Worm (Caenorhabditis elegans) whole organism, early embryonic: ENCODE data around the gene C50E3.9.

Experiments
- B0310.2 ChIP-seq: sonication (generic microtip); optimal IDR thresholded peaks from 2 replicates; lab custom pipeline; 2016; ENCODE audit warnings: mild to moderate bottlenecking, missing genetic modification characterization, missing compliant biosample characterization
- F13C5.2 ChIP-seq: sonication (generic microtip); optimal IDR thresholded peaks from 2 replicates; lab custom pipeline; 2017; ENCODE audit warnings: mild to moderate bottlenecking, missing genetic modification characterization, inconsistent platforms, missing compliant biosample characterization
- aly-1 ChIP-seq: sonication (generic microtip); optimal IDR thresholded peaks from 2 replicates; lab custom pipeline; 2016; ENCODE audit warnings: missing genetic modification characterization, missing compliant biosample characterization
- ama-1 ChIP-seq: fragments of 150-350 bp; optimal IDR thresholded peaks from 2 replicates; lab custom pipeline; 2014
- ceh-13 ChIP-seq: fragments of 200-800 bp; sonication (Bioruptor generic); optimal IDR thresholded peaks from 2 replicates; lab custom pipeline; 2018; ENCODE audit warnings: mild to moderate bottlenecking, missing genetic modification characterization, missing compliant biosample characterization
- ceh-36 ChIP-seq: sonication (generic microtip); optimal IDR thresholded peaks from 2 replicates; lab custom pipeline; 2016; ENCODE audit warnings: missing genetic modification characterization, inconsistent platforms, missing compliant biosample characterization
- ets-7 ChIP-seq: sonication (generic microtip); optimal IDR thresholded peaks from 2 replicates; lab custom pipeline; 2016; ENCODE audit warnings: missing genotype, missing genetic modification characterization, missing compliant biosample characterization
- flt-1 ChIP-seq: fragments of 200-800 bp; sonication (Bioruptor generic); IDR thresholded peaks from 2 replicates; pipeline ENCODE4 v1.3.6; 2022; ENCODE audit warnings: missing genetic modification characterization, missing compliant biosample characterization
- hmbx-1 ChIP-seq: sonication (generic microtip); optimal IDR thresholded peaks from 2 replicates; lab custom pipeline; 2016; ENCODE audit warnings: mild to moderate bottlenecking, missing genetic modification characterization, missing compliant biosample characterization
- hmg-4 ChIP-seq: fragments of 200-800 bp; sonication (Bioruptor generic); optimal IDR thresholded peaks from 2 replicates; lab custom pipeline; 2018; ENCODE audit warnings: mild to moderate bottlenecking, missing genetic modification characterization, missing compliant biosample characterization
- hnd-1 ChIP-seq: sonication (generic microtip); optimal IDR thresholded peaks from 2 replicates; lab custom pipeline; 2016; ENCODE audit warnings: missing genetic modification characterization, missing compliant biosample characterization
- pes-1 ChIP-seq: fragments of 200-800 bp; sonication (Bioruptor generic); IDR thresholded peaks from 2 replicates; pipeline ENCODE4 v1.3.6; 2022; ENCODE audit warnings: missing genetic modification reagents, missing genetic modification characterization, missing compliant biosample characterization
- scrt-1 ChIP-seq: fragments of 200-800 bp; sonication (Bioruptor generic); IDR thresholded peaks from 2 replicates; pipeline ENCODE4 v1.3.6; 2022; ENCODE audit warnings: missing genetic modification characterization, missing compliant biosample characterization
- sea-1 ChIP-seq: fragments of 200-800 bp; sonication (Bioruptor generic); conservative IDR thresholded peaks from 2 replicates; pipeline ENCODE4 v1.3.6; 2022; ENCODE audit warnings: missing genetic modification characterization, missing compliant biosample characterization
- tbx-11 ChIP-seq: fragments of 200-800 bp; sonication (Bioruptor generic); IDR thresholded peaks from 2 replicates; pipeline ENCODE4 v1.3.6; 2022; ENCODE audit warnings: missing genetic modification characterization, missing compliant biosample characterization
- tbx-37 ChIP-seq: fragments of 200-800 bp; sonication (Bioruptor generic); conservative IDR thresholded peaks from 2 replicates; pipeline ENCODE4 v1.3.6; 2022; ENCODE audit warnings: missing genetic modification reagents, missing genetic modification characterization, missing compliant biosample characterization
- tra-4 ChIP-seq: sonication (generic microtip); optimal IDR thresholded peaks from 2 replicates; lab custom pipeline; 2017; ENCODE audit warnings: missing genetic modification characterization, missing compliant biosample characterization

Gene C50E3.9

ce11 chrV:7601443-7601842 lies 1.4 kb upstream of the C50E3.9 start, which contains the start of gene scl-26:
Gene scl-26 (minus strand): TSS chrV:7601543.
- TF ChIP-seq ceh-36 (tag; lab: Kevin White, UChicago) (no peak), flt-1 (GFP tag; lab: Robert Waterston, UW) (no peak), tra-4 (tag; lab: Kevin White, UChicago) (no peak), tbx-11 (GFP tag; lab: Robert Waterston, UW) (no peak), ets-7 (tag; lab: Kevin White, UChicago) (no peak), hmg-4 (GFP tag; lab: Kevin White, UChicago) (no peak), ceh-13 (GFP tag; lab: Kevin White, UChicago) (no peak), pes-1 (GFP tag; lab: Robert Waterston, UW) (no peak), ama-1 (lab: Kevin White, UChicago) (no peak), B0310.2 (tag; lab: Kevin White, UChicago) (no peak), tbx-37 (GFP tag; lab: Robert Waterston, UW) (no peak), F13C5.2 (tag; lab: Kevin White, UChicago) (no peak), scrt-1 (no peak), hnd-1 (tag; lab: Kevin White, UChicago) (no peak), sea-1 (GFP tag; lab: Robert Waterston, UW) (no peak), hmbx-1 (tag; lab: Kevin White, UChicago) (no peak), aly-1 (tag; lab: Kevin White, UChicago) (no peak)

- TF ChIP-seq B0310.2 (tag; lab: Kevin White, UChicago) (no peak), pes-1 (GFP tag; lab: Robert Waterston, UW) (no peak), hmbx-1 (tag; lab: Kevin White, UChicago) (no peak), scrt-1 (no peak), flt-1 (GFP tag; lab: Robert Waterston, UW) (no peak), aly-1 (tag; lab: Kevin White, UChicago) (no peak), ceh-36 (tag; lab: Kevin White, UChicago) (no peak), ceh-13 (GFP tag; lab: Kevin White, UChicago) (no peak), tbx-11 (GFP tag; lab: Robert Waterston, UW) (no peak), tbx-37 (GFP tag; lab: Robert Waterston, UW) (no peak), hnd-1 (tag; lab: Kevin White, UChicago) (no peak), F13C5.2 (tag; lab: Kevin White, UChicago) (no peak)
Observed at ce11 chrV:7598269-7598668, 1.8 kb downstream of the C50E3.9 start, which contains the start of gene C50E3.7. Gene C50E3.7 (minus strand): TSS chrV:7598369.

- TF ChIP-seq hmg-4 (GFP tag; lab: Kevin White, UChicago) (no peak), hmbx-1 (tag; lab: Kevin White, UChicago) (no peak), ceh-36 (tag; lab: Kevin White, UChicago) (no peak), tra-4 (tag; lab: Kevin White, UChicago) (no peak), ama-1 (lab: Kevin White, UChicago) (no peak), F13C5.2 (tag; lab: Kevin White, UChicago) (no peak)
Observed at ce11 chrV:7595132-7595531, 4.9 kb downstream of the C50E3.9 start.

ce11 chrV:7590454-7590853 lies 9.6 kb downstream of the C50E3.9 start, which contains the start of gene C50E3.6:
Gene C50E3.6 (minus strand): TSS chrV:7590554.
- TF ChIP-seq tbx-11 (GFP tag; lab: Robert Waterston, UW) (no peak), aly-1 (tag; lab: Kevin White, UChicago) (no peak), hnd-1 (tag; lab: Kevin White, UChicago) (no peak), scrt-1 (no peak), hmg-4 (GFP tag; lab: Kevin White, UChicago) (no peak), hmbx-1 (tag; lab: Kevin White, UChicago) (no peak), ceh-36 (tag; lab: Kevin White, UChicago) (no peak), F13C5.2 (tag; lab: Kevin White, UChicago) (no peak), tbx-37 (GFP tag; lab: Robert Waterston, UW) (no peak), B0310.2 (tag; lab: Kevin White, UChicago) (no peak), sea-1 (GFP tag; lab: Robert Waterston, UW) (no peak), pes-1 (GFP tag; lab: Robert Waterston, UW) (no peak), tra-4 (tag; lab: Kevin White, UChicago) (no peak), ceh-13 (GFP tag; lab: Kevin White, UChicago) (no peak), ama-1 (lab: Kevin White, UChicago) (no peak), flt-1 (GFP tag; lab: Robert Waterston, UW) (no peak), ets-7 (tag; lab: Kevin White, UChicago) (no peak)

ce11 chrV:7587637-7588036 lies 12.4 kb downstream of the C50E3.9 start, which contains the start of the genes F19F10.11 and C50E3.5:
Gene F19F10.11 (minus strand): TSS chrV:7587704.
Gene C50E3.5 (plus strand): TSS chrV:7587996.
- TF ChIP-seq ama-1 (lab: Kevin White, UChicago) (no peak), tbx-37 (GFP tag; lab: Robert Waterston, UW) (no peak), flt-1 (GFP tag; lab: Robert Waterston, UW) (no peak), F13C5.2 (tag; lab: Kevin White, UChicago) (peak; percentile 34), ceh-36 (tag; lab: Kevin White, UChicago) (no peak)

- TF ChIP-seq ceh-13 (GFP tag; lab: Kevin White, UChicago) (no peak), F13C5.2 (tag; lab: Kevin White, UChicago) (no peak), sea-1 (GFP tag; lab: Robert Waterston, UW) (no peak), aly-1 (tag; lab: Kevin White, UChicago) (no peak), pes-1 (GFP tag; lab: Robert Waterston, UW) (no peak), B0310.2 (tag; lab: Kevin White, UChicago) (no peak), hnd-1 (tag; lab: Kevin White, UChicago) (no peak), hmg-4 (GFP tag; lab: Kevin White, UChicago) (no peak), flt-1 (GFP tag; lab: Robert Waterston, UW) (no peak), ets-7 (tag; lab: Kevin White, UChicago) (no peak), hmbx-1 (tag; lab: Kevin White, UChicago) (no peak)
Observed at ce11 chrV:7580378-7580777, 19.7 kb downstream of the C50E3.9 start, which contains the start of gene ets-6. Gene ets-6 (minus strand): TSS chrV:7580546.
